Fruit fly (Drosophila melanogaster) whole organism, embryonic: ENCODE measurements around the gene CG43245.

ENCODE experiments used
- CG1024 ChIP-seq: fragments of 200-800 bp; sonication (Bioruptor generic); IDR thresholded peaks from 2 replicates; pipeline ENCODE4 v1.3.6; 2022; ENCODE audit warnings: missing biosample characterization, missing genetic modification characterization
- CG10543 ChIP-seq: fragments of 200-800 bp; sonication (Bioruptor generic); optimal IDR thresholded peaks from 3 replicates; lab custom pipeline; 2017; ENCODE audit warnings: missing biosample characterization, mild to moderate bottlenecking, missing genetic modification characterization, moderate library complexity
- CG13287 ChIP-seq: fragments of 200-800 bp; sonication (Bioruptor generic); IDR thresholded peaks from 2 replicates; pipeline ENCODE4 v1.3.6; 2022; ENCODE audit warnings: missing biosample characterization, missing genetic modification characterization; ENCODE audit not compliant: partially characterized antibody
- CG14860 ChIP-seq: fragments of 200-800 bp; sonication (Bioruptor generic); IDR thresholded peaks from 3 replicates; pipeline ENCODE4 v1.3.6; 2022; ENCODE audit warnings: missing biosample characterization, missing genetic modification characterization; ENCODE audit not compliant: partially characterized antibody
- CG15479 ChIP-seq: fragments of 200-800 bp; sonication (Bioruptor generic); optimal IDR thresholded peaks from 3 replicates; lab custom pipeline; 2019; ENCODE audit warnings: missing biosample characterization, mild to moderate bottlenecking, missing genetic modification characterization, moderate library complexity
- CG2712 ChIP-seq: fragments of 200-800 bp; optimal IDR thresholded peaks from 3 replicates; lab custom pipeline; 2019; ENCODE audit warnings: missing biosample characterization, mild to moderate bottlenecking, missing genetic modification characterization, moderate library complexity
- CG2875 ChIP-seq: fragments of 200-800 bp; sonication (Bioruptor generic); optimal IDR thresholded peaks from 2 replicates; lab custom pipeline; 2017; ENCODE audit warnings: missing biosample characterization, mild to moderate bottlenecking, missing genetic modification characterization, missing genetic modification reagents
- CG32767 ChIP-seq: fragments of 200-800 bp; sonication (Bioruptor generic); IDR thresholded peaks from 2 replicates; pipeline ENCODE4 v1.3.6; 2022; ENCODE audit warnings: missing biosample characterization, missing genetic modification characterization
- CG34422 ChIP-seq: fragments of 200-800 bp; sonication (Bioruptor generic); IDR thresholded peaks from 3 replicates; pipeline ENCODE4 v1.3.6; 2022; ENCODE audit warnings: missing biosample characterization, missing genetic modification characterization
- CG4404 ChIP-seq: fragments of 200-800 bp; sonication (Bioruptor generic); IDR thresholded peaks from 2 replicates; pipeline ENCODE4 v1.3.6; 2022; ENCODE audit warnings: missing biosample characterization, missing genetic modification characterization
- CG5180 ChIP-seq: fragments of 200-800 bp; sonication (Bioruptor generic); optimal IDR thresholded peaks from 3 replicates; lab custom pipeline; 2017; ENCODE audit warnings: missing biosample characterization, missing genetic modification characterization, mild to moderate bottlenecking, moderate library complexity, missing genetic modification reagents
- CG6175 ChIP-seq: fragments of 200-800 bp; sonication (Bioruptor generic); IDR thresholded peaks from 3 replicates; pipeline ENCODE4 v1.3.6; 2022; ENCODE audit warnings: missing biosample characterization, missing genetic modification characterization
- CG6813 ChIP-seq: fragments of 200-800 bp; sonication (Bioruptor generic); optimal IDR thresholded peaks from 2 replicates; lab custom pipeline; 2017; ENCODE audit warnings: missing biosample characterization, missing genetic modification characterization, mild to moderate bottlenecking, moderate library complexity, missing genetic modification reagents
- CG7928 ChIP-seq: fragments of 200-800 bp; sonication (Bioruptor generic); optimal IDR thresholded peaks from 2 replicates; lab custom pipeline; 2017; ENCODE audit warnings: missing biosample characterization, mild to moderate bottlenecking, missing genetic modification characterization
- CG8944 ChIP-seq: fragments of 200-800 bp; sonication (Bioruptor generic); optimal IDR thresholded peaks from 3 replicates; lab custom pipeline; 2016; ENCODE audit warnings: missing biosample characterization, missing genetic modification characterization
- CG9932 ChIP-seq: fragments of 200-800 bp; sonication (Bioruptor generic); IDR thresholded peaks from 2 replicates; pipeline ENCODE4 v1.3.6; 2022; ENCODE audit warnings: missing biosample characterization, missing genetic modification characterization
- D19B ChIP-seq: fragments of 200-800 bp; sonication (Bioruptor generic); optimal IDR thresholded peaks from 2 replicates; lab custom pipeline; 2017; ENCODE audit warnings: missing biosample characterization, mild to moderate bottlenecking, missing genetic modification characterization
- Gug ChIP-seq: fragments of 200-800 bp; sonication (Bioruptor generic); IDR thresholded peaks from 4 replicates; pipeline ENCODE4 v1.3.6; 2022; ENCODE audit warnings: missing biosample characterization, missing genetic modification characterization
- HLH4C ChIP-seq: fragments of 200-800 bp; sonication (Bioruptor generic); IDR thresholded peaks from 3 replicates; pipeline ENCODE4 v1.3.6; 2022; ENCODE audit warnings: missing biosample characterization, missing genetic modification characterization; ENCODE audit not compliant: partially characterized antibody
- Hr78 ChIP-seq, 2 experiments: fragments of 200-800 bp in 1 of 2; fragments of >200 bp in 1 of 2; sonication (Bioruptor generic) in 1 of 2; optimal IDR thresholded peaks; 2 replicates each; lab custom pipeline; 2017 to 2019; ENCODE audit warnings: missing biosample characterization in 2 of 2, missing genetic modification characterization in 2 of 2, mild to moderate bottlenecking in 1 of 2, moderate library complexity in 1 of 2
- Hsf ChIP-seq: fragments of 200-800 bp; sonication (Bioruptor generic); optimal IDR thresholded peaks from 3 replicates; lab custom pipeline; 2016; ENCODE audit warnings: missing biosample characterization, missing genetic modification characterization
- MTF-1 ChIP-seq: fragments of 200-800 bp; sonication (Bioruptor generic); optimal IDR thresholded peaks from 2 replicates; lab custom pipeline; 2018; ENCODE audit warnings: missing biosample characterization, mild to moderate bottlenecking, missing genetic modification characterization, borderline replicate concordance
- NfI ChIP-seq: fragments of 200-800 bp; sonication (Bioruptor generic); optimal IDR thresholded peaks from 3 replicates; lab custom pipeline; 2018; ENCODE audit warnings: missing biosample characterization, mild to moderate bottlenecking, missing genetic modification characterization, moderate library complexity
- abd-A ChIP-seq: fragments of 200-800 bp; sonication (Bioruptor generic); optimal IDR thresholded peaks from 3 replicates; lab custom pipeline; 2019; ENCODE audit warnings: missing biosample characterization, mild to moderate bottlenecking, missing genetic modification characterization, moderate library complexity
- al ChIP-seq: fragments of 200-800 bp; sonication (Bioruptor generic); IDR thresholded peaks from 2 replicates; pipeline ENCODE4 v1.3.6; 2022; ENCODE audit warnings: missing biosample characterization, missing genetic modification characterization
- bigmax ChIP-seq: fragments of 200-800 bp; sonication (Bioruptor generic); optimal IDR thresholded peaks from 2 replicates; lab custom pipeline; 2018; ENCODE audit warnings: missing biosample characterization, mild to moderate bottlenecking, missing genetic modification characterization
- bsh ChIP-seq, 2 experiments: fragments of 200-800 bp; sonication (Bioruptor generic); optimal IDR thresholded peaks; 2 replicates each; lab custom pipeline; 2017 to 2018; ENCODE audit warnings: mild to moderate bottlenecking in 2 of 2, missing biosample characterization in 2 of 2, missing genetic modification characterization in 2 of 2, moderate library complexity in 1 of 2
- cas ChIP-seq: fragments of 200-800 bp; sonication (Bioruptor generic); IDR thresholded peaks from 2 replicates; pipeline ENCODE4 v1.3.6; 2022; ENCODE audit warnings: missing biosample characterization, missing genetic modification characterization
- corto ChIP-seq: fragments of 200-800 bp; sonication (Bioruptor generic); optimal IDR thresholded peaks from 2 replicates; lab custom pipeline; 2016; ENCODE audit warnings: missing biosample characterization, mild to moderate bottlenecking, missing genetic modification characterization, moderate library complexity
- crp ChIP-seq, 2 experiments: fragments of 200-800 bp; sonication (Bioruptor generic); optimal IDR thresholded peaks; 2 replicates in 1 of 2; 3 replicates in 1 of 2; lab custom pipeline; 2017; ENCODE audit warnings: missing biosample characterization in 2 of 2, missing genetic modification characterization in 2 of 2, mild to moderate bottlenecking in 1 of 2, moderate library complexity in 1 of 2
- da ChIP-seq: fragments of 200-800 bp; sonication (Bioruptor generic); optimal IDR thresholded peaks from 2 replicates; lab custom pipeline; 2016; ENCODE audit warnings: missing biosample characterization, missing genetic modification characterization
- dmrt11E ChIP-seq: fragments of 200-800 bp; sonication (Bioruptor generic); optimal IDR thresholded peaks from 3 replicates; lab custom pipeline; 2018; ENCODE audit warnings: missing biosample characterization, mild to moderate bottlenecking, missing genetic modification characterization, moderate library complexity
- eyg ChIP-seq: fragments of 200-800 bp; sonication (Bioruptor generic); optimal IDR thresholded peaks from 3 replicates; lab custom pipeline; 2016; ENCODE audit warnings: missing biosample characterization, missing genetic modification characterization
- gsb ChIP-seq: fragments of 200-800 bp; sonication (Bioruptor generic); IDR thresholded peaks from 2 replicates; pipeline ENCODE4 v1.3.6; 2022; ENCODE audit warnings: missing biosample characterization, missing genetic modification characterization
- insv ChIP-seq, 2 experiments: fragments of 200-800 bp; sonication (Bioruptor generic); optimal IDR thresholded peaks; 3 replicates each; lab custom pipeline; 2016 to 2018; ENCODE audit warnings: missing biosample characterization in 2 of 2, missing genetic modification characterization in 2 of 2
- jing ChIP-seq: fragments of 200-800 bp; sonication (Bioruptor generic); optimal IDR thresholded peaks from 2 replicates; lab custom pipeline; 2018; ENCODE audit warnings: missing biosample characterization, mild to moderate bottlenecking, missing genetic modification characterization
- kni ChIP-seq: fragments of 200-800 bp; sonication (Bioruptor generic); optimal IDR thresholded peaks from 3 replicates; lab custom pipeline; 2017; ENCODE audit warnings: mild to moderate bottlenecking, missing biosample characterization, missing genetic modification reagents, missing genetic modification characterization
- lov ChIP-seq, 2 experiments: fragments of 200-800 bp in 1 of 2; fragments of >200 bp in 1 of 2; sonication (Bioruptor generic) in 1 of 2; IDR thresholded peaks in 1 of 2; optimal IDR thresholded peaks in 1 of 2; 2 replicates in 1 of 2; 3 replicates in 1 of 2; pipeline versions ENCODE4 v1.3.6 to Lab custom; 2017 to 2022; ENCODE audit warnings: missing biosample characterization in 1 of 2, missing genetic modification characterization in 1 of 2
- pita ChIP-seq: fragments of 200-800 bp; sonication (Bioruptor generic); optimal IDR thresholded peaks from 2 replicates; lab custom pipeline; 2017; ENCODE audit warnings: missing biosample characterization, mild to moderate bottlenecking, missing genetic modification characterization
- pnt ChIP-seq: fragments of 200-800 bp; sonication (Bioruptor generic); optimal IDR thresholded peaks from 3 replicates; lab custom pipeline; 2016; ENCODE audit warnings: missing biosample characterization, missing genetic modification characterization
- pros ChIP-seq: fragments of 200-800 bp; sonication (Bioruptor generic); optimal IDR thresholded peaks from 3 replicates; lab custom pipeline; 2019; ENCODE audit warnings: missing biosample characterization, mild to moderate bottlenecking, missing genetic modification characterization, moderate library complexity
- run ChIP-seq: fragments of 200-800 bp; sonication (Bioruptor generic); optimal IDR thresholded peaks from 3 replicates; lab custom pipeline; 2018; ENCODE audit warnings: missing biosample characterization, mild to moderate bottlenecking, missing genetic modification characterization
- sqz ChIP-seq: fragments of 200-800 bp; sonication (Bioruptor generic); optimal IDR thresholded peaks from 3 replicates; lab custom pipeline; 2018; ENCODE audit warnings: missing biosample characterization, mild to moderate bottlenecking, missing genetic modification characterization
- trem ChIP-seq: fragments of 200-800 bp; optimal IDR thresholded peaks from 3 replicates; lab custom pipeline; 2019; ENCODE audit warnings: missing biosample characterization, mild to moderate bottlenecking, missing genetic modification characterization, moderate library complexity
- tup ChIP-seq: fragments of 200-800 bp; sonication (Bioruptor generic); optimal IDR thresholded peaks from 2 replicates; lab custom pipeline; 2016; ENCODE audit warnings: missing biosample characterization, mild to moderate bottlenecking, missing genetic modification characterization, moderate library complexity
- unc-4 ChIP-seq: fragments of 200-800 bp; sonication (Bioruptor generic); IDR thresholded peaks from 2 replicates; pipeline ENCODE4 v1.3.6; 2022; ENCODE audit warnings: missing biosample characterization, missing genetic modification characterization; ENCODE audit not compliant: partially characterized antibody
- zfh2 ChIP-seq: fragments of 200-800 bp; sonication (Bioruptor generic); optimal IDR thresholded peaks from 2 replicates; lab custom pipeline; 2016; ENCODE audit warnings: missing biosample characterization, missing genetic modification characterization

The CG43245 gene

dm6 chr3L:10783015-10783675 lies 11.4 kb downstream of the CG43245 start (continued):
- TF ChIP-seq CG15479 (GFP tag; lab: Kevin White, UChicago) (no peak), cas (GFP tag; lab: Robert Waterston, UW) (no peak), MTF-1 (GFP tag; lab: Kevin White, UChicago) (peak; percentile 37), CG32767 (GFP tag; lab: Robert Waterston, UW) (0 out of 2 replicates have a peak, but pooled peaks have one; percentile 29), bsh (GFP tag; optimal IDR thresholded peaks at IDR 0.05; lab: Kevin White, UChicago) (peak in 1 of 2 experiments; percentile 96), CG6175 (GFP tag; lab: Robert Waterston, UW) (no peak), unc-4 (GFP tag; lab: Robert Waterston, UW) (no peak), pnt (GFP tag; lab: Kevin White, UChicago) (peak; percentile 43), tup (GFP tag; lab: Kevin White, UChicago) (no peak), Hsf (GFP tag; lab: Kevin White, UChicago) (peak; percentile 58), CG14860 (GFP tag; lab: Robert Waterston, UW) (no peak), NfI (GFP tag; lab: Kevin White, UChicago) (peak; percentile 21), D19B (GFP tag; lab: Kevin White, UChicago) (no peak), Gug (GFP tag; lab: Robert Waterston, UW) (no peak), CG8944 (GFP tag; lab: Kevin White, UChicago) (no peak), abd-A (tag; lab: Kevin White, UChicago) (no peak), CG9932 (GFP tag; lab: Robert Waterston, UW) (no peak), bigmax (no peak), Hr78 (GFP tag; optimal IDR thresholded peaks at IDR 0.05; lab: Kevin White, UChicago) (peak in 1 of 2 experiments; percentile 65), CG7928 (GFP tag; lab: Kevin White, UChicago) (no peak), zfh2 (no peak), jing (GFP tag; lab: Kevin White, UChicago) (peak; percentile 10), CG2712 (peak; percentile 94), CG34422 (GFP tag; lab: Robert Waterston, UW) (no peak), CG4404 (GFP tag; lab: Robert Waterston, UW) (0 out of 2 replicates have a peak, but pooled peaks have one; percentile 20), CG13287 (GFP tag; lab: Robert Waterston, UW) (no peak), CG10543 (GFP tag; lab: Kevin White, UChicago) (no peak), corto (GFP tag; lab: Kevin White, UChicago) (no peak), CG6813 (GFP tag; lab: Kevin White, UChicago) (peak; percentile 62), pros (no peak), insv (GFP tag; optimal IDR thresholded peaks at IDR 0.05; lab: Kevin White, UChicago) (no peak), da (GFP tag; lab: Kevin White, UChicago) (no peak), eyg (GFP tag; lab: Kevin White, UChicago) (no peak), al (GFP tag; lab: Robert Waterston, UW) (no peak), gsb (GFP tag; lab: Robert Waterston, UW) (no peak), CG5180 (GFP tag; lab: Kevin White, UChicago) (peak; percentile 42), kni (GFP tag; lab: Kevin White, UChicago) (no peak), CG1024 (GFP tag; lab: Robert Waterston, UW) (peak; percentile 42), run (no peak), trem (peak; percentile 88), dmrt11E (tag; lab: Kevin White, UChicago) (peak; percentile 93), CG2875 (GFP tag; lab: Kevin White, UChicago) (peak; percentile 72), sqz (peak; percentile 52), pita (GFP tag; lab: Kevin White, UChicago) (no peak), crp (GFP tag; optimal IDR thresholded peaks at IDR 0.05; lab: Kevin White, UChicago) (no peak), lov (optimal IDR thresholded peaks at IDR 0.05; lab: Kevin White, UChicago) (no peak), lov (GFP tag; IDR thresholded peaks at IDR 0.05; lab: Robert Waterston, UW) (0 out of 3 replicates have a peak, but pooled peaks have one; percentile 16), HLH4C (GFP tag; lab: Robert Waterston, UW) (no peak)
